Worm (Caenorhabditis elegans): ENCODE results near the gene crld-1.
A peak's percentile ranks its signal among the peaks of the same experiment; 100 is the strongest.

The crld-1 gene

ce11 chrIV:13154391-13155283 lies at the start of gene crld-1, which contains the start of gene msh-5:
Gene crld-1, minus strand, starts transcription at chrIV:13154441.
Gene msh-5, plus strand, starts transcription at chrIV:13155233.
- TF ChIP-seq ceh-16 (tag; optimal IDR thresholded peaks at IDR 0.05) (no peak), mab-5 (tag; optimal IDR thresholded peaks at IDR 0.05) (no peak), nhr-129 (tag; optimal IDR thresholded peaks at IDR 0.05) (peak; percentile 44), unc-55 (GFP tag; optimal IDR thresholded peaks at IDR 0.05) (peak; percentile 2)

ce11 chrIV:13204037-13204436 lies 49.8 kb upstream of the crld-1 start, which contains the start of gene ced-3:
Gene ced-3, minus strand, starts transcription at chrIV:13204137.
- TF ChIP-seq egl-27 (tag; optimal IDR thresholded peaks at IDR 0.05): no peak
- TF ChIP-seq elt-1 (tag; optimal IDR thresholded peaks at IDR 0.05): no peak
- no peak for TF ChIP-seq snpc-4 (tag; optimal IDR thresholded peaks at IDR 0.05)
- TF ChIP-seq Y55F3AM.14 (GFP tag; optimal IDR thresholded peaks at IDR 0.05): no peak

DNA sequence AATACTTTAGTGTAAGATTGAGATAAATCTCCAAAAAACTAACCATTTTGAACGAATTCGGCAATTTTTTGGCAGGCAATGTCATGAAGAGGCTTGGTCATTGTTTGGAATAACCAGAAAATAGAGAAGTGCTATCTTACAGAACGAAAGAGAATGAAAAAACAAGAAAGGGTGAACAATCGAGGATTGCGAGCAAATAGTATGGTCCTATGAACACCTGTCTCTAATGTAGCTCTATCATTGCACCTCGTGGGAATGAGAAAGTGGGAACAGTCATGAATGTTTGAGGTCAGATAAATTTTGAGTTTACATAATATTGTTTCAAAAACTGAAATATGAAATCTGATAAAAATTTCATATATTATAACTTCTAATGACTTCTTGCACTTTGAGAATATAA lies 43.0 kb upstream of the crld-1 start, which contains the start of gene C48D1.1:
C48D1.1 (minus strand) TSS at position 101 of the 400 bp plus-strand sequence.
- TF ChIP-seq nhr-6 (tag; optimal IDR thresholded peaks at IDR 0.05) (no peak), sma-3 (GFP tag; optimal IDR thresholded peaks at IDR 0.05) (no peak), dmd-4 (tag; optimal IDR thresholded peaks at IDR 0.05) (no peak), nhr-21 (tag; optimal IDR thresholded peaks at IDR 0.05) (no peak), fos-1 (tag; optimal IDR thresholded peaks at IDR 0.05) (no peak), ceh-16 (tag; optimal IDR thresholded peaks at IDR 0.05) (no peak), unc-39 (tag; optimal IDR thresholded peaks at IDR 0.05) (no peak), mbf-1 (tag; optimal IDR thresholded peaks at IDR 0.05) (no peak), elt-1 (tag; optimal IDR thresholded peaks at IDR 0.05) (no peak), zag-1 (tag; optimal IDR thresholded peaks at IDR 0.05) (no peak), ztf-1 (GFP tag; conservative IDR thresholded peaks at IDR 0.05) (no peak), sma-9 (GFP tag; optimal IDR thresholded peaks at IDR 0.05) (no peak), sma-9 (tag; optimal IDR thresholded peaks at IDR 0.05) (no peak), nhr-237 (tag; optimal IDR thresholded peaks at IDR 0.05) (no peak), alr-1 (tag; optimal IDR thresholded peaks at IDR 0.05) (no peak), snpc-4 (tag; optimal IDR thresholded peaks at IDR 0.05) (no peak)

- TF ChIP-seq unc-62 (GFP tag; optimal IDR thresholded peaks at IDR 0.05) (no peak), ztf-11 (tag; optimal IDR thresholded peaks at IDR 0.05) (no peak), peb-1 (tag; optimal IDR thresholded peaks at IDR 0.05) (no peak)
These were observed 39.0 kb upstream of the crld-1 start, which contains the start of gene F58D2.5 for ce11 chrIV:13193239-13193638. Gene F58D2.5, minus strand, starts transcription at chrIV:13193339.

DNA sequence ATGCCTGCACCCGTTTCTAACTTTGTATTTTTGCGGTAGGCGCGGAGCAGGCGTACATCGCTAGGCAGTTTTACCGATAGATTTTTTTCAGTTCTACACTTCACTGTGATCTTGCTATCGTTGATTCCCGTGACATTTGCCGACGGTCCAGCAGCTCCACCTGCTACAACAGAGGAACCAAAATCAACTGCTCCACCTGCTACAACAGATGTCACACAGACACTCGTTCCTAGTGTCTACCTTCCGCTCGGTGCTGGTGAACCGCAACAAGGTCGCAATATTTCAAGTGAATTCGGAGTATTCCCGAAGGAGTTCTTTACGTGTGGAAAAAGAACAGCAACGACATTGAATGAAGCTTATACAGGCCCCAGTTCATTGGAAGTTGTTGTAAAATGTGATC lies 35.8 kb upstream of the crld-1 start:
- no peak for TF ChIP-seq skn-1 (tag; optimal IDR thresholded peaks at IDR 0.05)
- no peak for TF ChIP-seq sma-3 (GFP tag; optimal IDR thresholded peaks at IDR 0.05)
- no peak for TF ChIP-seq nhr-23 (tag; optimal IDR thresholded peaks at IDR 0.05)

DNA sequence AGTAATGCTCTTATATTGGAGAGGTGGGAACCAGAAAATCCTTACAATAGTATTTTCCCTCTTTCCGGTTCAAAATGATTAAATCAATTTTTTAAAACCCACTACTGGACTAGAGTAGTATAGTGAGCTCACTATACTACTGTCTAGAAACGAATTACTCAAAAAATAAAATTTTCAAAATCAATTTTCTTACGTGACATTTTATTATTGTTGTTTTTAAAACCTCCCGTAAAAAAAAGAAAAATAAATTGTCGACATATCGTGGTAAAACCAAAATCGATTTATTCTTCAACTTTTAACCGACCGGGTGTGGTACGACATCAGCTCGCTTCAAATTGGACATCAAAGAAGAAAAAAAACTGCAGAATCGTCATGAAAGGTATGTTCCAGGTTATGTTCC lies 35.2 kb upstream of the crld-1 start, which contains the start of gene F58D2.2:
F58D2.2 (plus strand) TSS at position 301 of the 400 bp plus-strand sequence.
- no peak for TF ChIP-seq ztf-1 (GFP tag; conservative IDR thresholded peaks at IDR 0.05)
- no peak for TF ChIP-seq nhr-21 (tag; optimal IDR thresholded peaks at IDR 0.05)
- TF ChIP-seq nhr-77 (tag; optimal IDR thresholded peaks at IDR 0.05): no peak
- TF ChIP-seq C34F6.9 (tag; optimal IDR thresholded peaks at IDR 0.05): no peak
- TF ChIP-seq lsy-2 (tag; optimal IDR thresholded peaks at IDR 0.05): no peak
- no peak for TF ChIP-seq crh-2 (tag; optimal IDR thresholded peaks at IDR 0.05)
- no peak for TF ChIP-seq sma-9 (GFP tag; optimal IDR thresholded peaks at IDR 0.05)
- no peak for TF ChIP-seq sma-9 (tag; optimal IDR thresholded peaks at IDR 0.05)
- no peak for TF ChIP-seq nhr-237 (tag; optimal IDR thresholded peaks at IDR 0.05)
- no peak for TF ChIP-seq ZK546.5 (tag; optimal IDR thresholded peaks at IDR 0.05)
- no peak for TF ChIP-seq peb-1 (tag; optimal IDR thresholded peaks at IDR 0.05)
- no peak for TF ChIP-seq elt-1 (tag; optimal IDR thresholded peaks at IDR 0.05)
- no peak for TF ChIP-seq gmeb-1 (tag; optimal IDR thresholded peaks at IDR 0.05)
- TF ChIP-seq fos-1 (tag; optimal IDR thresholded peaks at IDR 0.05): no peak
- TF ChIP-seq sem-4 (tag; optimal IDR thresholded peaks at IDR 0.05): no peak
- no peak for TF ChIP-seq sma-3 (GFP tag; optimal IDR thresholded peaks at IDR 0.05)
- no peak for TF ChIP-seq mab-5 (tag; optimal IDR thresholded peaks at IDR 0.05)
- TF ChIP-seq lin-39 (tag; optimal IDR thresholded peaks at IDR 0.05): no peak
- TF ChIP-seq snpc-4 (tag; optimal IDR thresholded peaks at IDR 0.05): no peak
- TF ChIP-seq R02D3.7 (tag; optimal IDR thresholded peaks at IDR 0.05): no peak
- TF ChIP-seq lin-11 (tag; optimal IDR thresholded peaks at IDR 0.05): no peak
